Worm (Caenorhabditis elegans) whole organism, L4/young adult: ENCODE data around the gene tbc-12.

Experiments used
- dao-5 ChIP-seq: sonication (generic microtip); optimal IDR thresholded peaks from 2 replicates; lab custom pipeline; 2016; ENCODE audit warnings: missing genotype, missing genetic modification characterization, moderate library complexity, missing compliant biosample characterization
- him-1 ChIP-seq: sonication (generic microtip); optimal IDR thresholded peaks from 2 replicates; lab custom pipeline; 2016; ENCODE audit warnings: missing genotype, missing genetic modification reagents, missing genetic modification characterization, missing compliant biosample characterization

ce11 chrX:2565308-2565773 lies 33.1 kb upstream of the tbc-12 start, which contains the start of gene F52H2.15:
- TF ChIP-seq him-1 (tag; lab: Kevin White, UChicago) (no peak), dao-5 (no peak)
